Worm (Caenorhabditis elegans) whole organism, young adult: ENCODE data around the gene T25G12.13.

Source experiments
- B0019.2 ChIP-seq: fragments of 200-800 bp; sonication (Bioruptor generic); conservative IDR thresholded peaks from 2 replicates; pipeline ENCODE4 v1.3.6; 2022; ENCODE audit warnings: missing genetic modification reagents, missing genetic modification characterization, missing compliant biosample characterization
- B0336.3 ChIP-seq: fragments of 200-800 bp; sonication (Bioruptor generic); IDR thresholded peaks from 2 replicates; pipeline ENCODE4 v1.3.6; 2022; ENCODE audit warnings: missing genetic modification characterization, missing compliant biosample characterization
- C06A6.2 ChIP-seq: fragments of 200-800 bp; sonication (Bioruptor generic); conservative IDR thresholded peaks from 2 replicates; pipeline ENCODE4 v1.3.6; 2022; ENCODE audit warnings: missing genetic modification characterization, missing compliant biosample characterization
- D2030.7 ChIP-seq: fragments of 200-800 bp; sonication (Bioruptor generic); IDR thresholded peaks from 2 replicates; pipeline ENCODE4 v1.3.6; 2022; ENCODE audit warnings: missing genetic modification reagents, missing genetic modification characterization, missing compliant biosample characterization
- F10E7.11 ChIP-seq: sonication (generic microtip); optimal IDR thresholded peaks from 2 replicates; lab custom pipeline; 2017; ENCODE audit warnings: mild to moderate bottlenecking, missing genetic modification characterization, moderate library complexity, missing compliant biosample characterization
- F33H1.4 ChIP-seq: fragments of 200-800 bp; sonication (Bioruptor generic); IDR thresholded peaks from 2 replicates; pipeline ENCODE4 v1.3.6; 2022; ENCODE audit warnings: missing genetic modification reagents, missing genetic modification characterization, missing compliant biosample characterization
- F49E8.2 ChIP-seq: sonication (generic microtip); optimal IDR thresholded peaks from 3 replicates; lab custom pipeline; 2017; ENCODE audit warnings: missing genetic modification characterization, mild to moderate bottlenecking, missing compliant biosample characterization, antibody characterized with exemption, moderate library complexity; ENCODE audit not compliant: insufficient read depth
- K11D2.4 ChIP-seq: fragments of 200-800 bp; sonication (Bioruptor generic); IDR thresholded peaks from 2 replicates; pipeline ENCODE4 v1.3.6; 2022; ENCODE audit warnings: missing genetic modification reagents, missing genetic modification characterization, missing compliant biosample characterization
- T07F8.4 ChIP-seq: sonication (generic microtip); optimal IDR thresholded peaks from 2 replicates; lab custom pipeline; 2016; ENCODE audit warnings: mild to moderate bottlenecking, missing genetic modification characterization, moderate library complexity, missing compliant biosample characterization
- Y53F4B.3 ChIP-seq: fragments of 200-800 bp; sonication (Bioruptor generic); IDR thresholded peaks from 2 replicates; pipeline ENCODE4 v1.3.6; 2022; ENCODE audit warnings: missing genetic modification reagents, missing genetic modification characterization, missing compliant biosample characterization
- Y56A3A.18 ChIP-seq: fragments of 200-800 bp; sonication (Bioruptor generic); IDR thresholded peaks from 2 replicates; pipeline ENCODE4 v1.3.6; 2022; ENCODE audit warnings: missing genetic modification reagents, missing genetic modification characterization, missing compliant biosample characterization
- Y79H2A.3 ChIP-seq: fragments of 200-800 bp; sonication (Bioruptor generic); conservative IDR thresholded peaks from 2 replicates; pipeline ENCODE4 v1.3.6; 2022; ENCODE audit warnings: missing genetic modification reagents, missing genetic modification characterization, missing compliant biosample characterization
- aptf-2 ChIP-seq: fragments of 200-800 bp; sonication (Bioruptor generic); conservative IDR thresholded peaks from 2 replicates; pipeline ENCODE4 v1.3.6; 2022; ENCODE audit warnings: missing genetic modification reagents, missing genetic modification characterization, missing compliant biosample characterization
- attf-6 ChIP-seq: fragments of 200-800 bp; sonication (Bioruptor generic); IDR thresholded peaks from 2 replicates; pipeline ENCODE4 v1.3.6; 2022; ENCODE audit warnings: missing genetic modification reagents, missing genetic modification characterization, missing compliant biosample characterization
- cebp-1 ChIP-seq, 2 experiments: fragments of 200-800 bp in 1 of 2; sonication (Bioruptor generic) in 1 of 2; sonication (generic microtip) in 1 of 2; IDR thresholded peaks in 1 of 2; optimal IDR thresholded peaks in 1 of 2; 2 replicates each; pipeline versions ENCODE4 v1.3.6 to Lab custom; 2017 to 2022; ENCODE audit warnings: missing compliant biosample characterization in 2 of 2, missing genetic modification characterization in 2 of 2, mild to moderate bottlenecking in 1 of 2, missing genetic modification reagents in 1 of 2, moderate library complexity in 1 of 2
- ceh-100 ChIP-seq: fragments of 200-800 bp; sonication (Bioruptor generic); IDR thresholded peaks from 2 replicates; pipeline ENCODE4 v1.3.6; 2022; ENCODE audit warnings: missing genetic modification reagents, missing genetic modification characterization, missing compliant biosample characterization
- ceh-27 ChIP-seq: fragments of 200-800 bp; sonication (Bioruptor generic); optimal IDR thresholded peaks from 2 replicates; lab custom pipeline; 2018; ENCODE audit warnings: mild to moderate bottlenecking, missing genetic modification characterization, moderate library complexity, missing compliant biosample characterization
- die-1 ChIP-seq: sonication (generic microtip); optimal IDR thresholded peaks from 2 replicates; lab custom pipeline; 2016; ENCODE audit warnings: missing genotype, mild to moderate bottlenecking, missing genetic modification characterization, missing compliant biosample characterization
- dox-1 ChIP-seq: fragments of 200-800 bp; sonication (Bioruptor generic); IDR thresholded peaks from 2 replicates; pipeline ENCODE4 v1.3.6; 2022; ENCODE audit warnings: missing genetic modification reagents, missing genetic modification characterization, missing compliant biosample characterization
- dpl-1 ChIP-seq: fragments of 150-350 bp; optimal IDR thresholded peaks from 2 replicates; lab custom pipeline; 2014; ENCODE audit warnings: missing biosample characterization, missing genetic modification reagents, missing genetic modification characterization
- egrh-3 ChIP-seq: fragments of 200-800 bp; sonication (Bioruptor generic); IDR thresholded peaks from 2 replicates; pipeline ENCODE4 v1.3.6; 2022; ENCODE audit warnings: missing genetic modification reagents, missing genetic modification characterization, missing compliant biosample characterization
- ets-4 ChIP-seq: fragments of 200-800 bp; sonication (Bioruptor generic); optimal IDR thresholded peaks from 2 replicates; lab custom pipeline; 2018; ENCODE audit warnings: mild to moderate bottlenecking, missing genetic modification characterization, missing compliant biosample characterization
- gei-17 ChIP-seq: fragments of 200-800 bp; sonication (Bioruptor generic); optimal IDR thresholded peaks from 2 replicates; lab custom pipeline; 2018; ENCODE audit warnings: mild to moderate bottlenecking, missing genetic modification characterization, missing compliant biosample characterization
- him-1 ChIP-seq: sonication (generic microtip); optimal IDR thresholded peaks from 2 replicates; lab custom pipeline; 2016; ENCODE audit warnings: missing genotype, missing genetic modification reagents, missing genetic modification characterization, missing compliant biosample characterization
- hlh-12 ChIP-seq: sonication (generic microtip); optimal IDR thresholded peaks from 2 replicates; lab custom pipeline; 2016; ENCODE audit warnings: missing genetic modification characterization, missing compliant biosample characterization
- hmg-20 ChIP-seq: fragments of 200-800 bp; sonication (Bioruptor generic); IDR thresholded peaks from 2 replicates; pipeline ENCODE4 v1.3.6; 2022; ENCODE audit warnings: missing genetic modification reagents, missing genetic modification characterization, missing compliant biosample characterization
- hrde-1 ChIP-seq: sonication (generic microtip); optimal IDR thresholded peaks from 2 replicates; lab custom pipeline; 2016; ENCODE audit warnings: missing genetic modification characterization, mild to moderate bottlenecking, missing compliant biosample characterization, moderate library complexity, missing genotype, missing genetic modification reagents, borderline replicate concordance
- let-607 ChIP-seq, 2 experiments: fragments of 200-800 bp in 1 of 2; sonication (Bioruptor generic) in 1 of 2; sonication (generic microtip) in 1 of 2; optimal IDR thresholded peaks; 2 replicates each; lab custom pipeline; 2016 to 2018; ENCODE audit warnings: mild to moderate bottlenecking in 2 of 2, missing compliant biosample characterization in 2 of 2, missing genetic modification characterization in 2 of 2, moderate library complexity in 2 of 2, missing genotype in 1 of 2
- nfya-1 ChIP-seq: sonication (generic microtip); optimal IDR thresholded peaks from 2 replicates; lab custom pipeline; 2017; ENCODE audit warnings: antibody characterized with exemption, missing compliant biosample characterization, missing genetic modification characterization, borderline replicate concordance; ENCODE audit not compliant: insufficient read depth
- nhr-80 ChIP-seq: sonication (generic microtip); optimal IDR thresholded peaks from 2 replicates; lab custom pipeline; 2016; ENCODE audit warnings: missing genetic modification characterization, missing compliant biosample characterization
- nhr-90 ChIP-seq: sonication (generic microtip); optimal IDR thresholded peaks from 2 replicates; lab custom pipeline; 2016; ENCODE audit warnings: missing genotype, mild to moderate bottlenecking, missing genetic modification characterization, missing compliant biosample characterization
- pha-4 ChIP-seq: fragments of 150-350 bp; sonication (generic microtip); optimal IDR thresholded peaks from 2 replicates; lab custom pipeline; 2014; ENCODE audit warnings: missing biosample characterization, missing genetic modification reagents, missing genetic modification characterization
- rcor-1 ChIP-seq: fragments of 200-800 bp; sonication (Bioruptor generic); IDR thresholded peaks from 2 replicates; pipeline ENCODE4 v1.3.6; 2022; ENCODE audit warnings: missing genetic modification reagents, missing genetic modification characterization, missing compliant biosample characterization
- rpc-1 ChIP-seq, 2 experiments: fragments of 150-350 bp in 1 of 2; sonication (generic microtip) in 1 of 2; optimal IDR thresholded peaks; 2 replicates each; lab custom pipeline; 2014 to 2018; ENCODE audit warnings: missing biosample characterization in 1 of 2, missing genetic modification characterization in 1 of 2, missing genetic modification reagents in 1 of 2, missing genotype in 1 of 2
- sdz-38 ChIP-seq: sonication (generic microtip); optimal IDR thresholded peaks from 2 replicates; lab custom pipeline; 2016; ENCODE audit warnings: missing genotype, missing genetic modification characterization, missing compliant biosample characterization
- ztf-6 ChIP-seq: fragments of 200-800 bp; sonication (Bioruptor generic); IDR thresholded peaks from 2 replicates; pipeline ENCODE4 v1.3.6; 2022; ENCODE audit warnings: missing genetic modification reagents, missing genetic modification characterization, missing compliant biosample characterization

The T25G12.13 gene

ce11 chrX:17243053-17243452 lies at the start of gene T25G12.13:
TSS of gene T25G12.13 (plus strand) at chrX:17243353.
- TF ChIP-seq rcor-1 (no peak), nfya-1 (no peak), T07F8.4 (tag; lab: Kevin White, UChicago) (no peak), F33H1.4 (GFP tag; lab: Robert Waterston, UW) (no peak), hlh-12 (tag; lab: Kevin White, UChicago) (no peak), sdz-38 (no peak), B0019.2 (no peak), hrde-1 (tag; lab: Kevin White, UChicago) (no peak), hmg-20 (GFP tag; lab: Robert Waterston, UW) (no peak), C06A6.2 (no peak), him-1 (tag; lab: Kevin White, UChicago) (no peak), Y56A3A.18 (GFP tag; lab: Robert Waterston, UW) (no peak), pha-4 (tag; lab: Kevin White, UChicago) (no peak), rpc-1 (optimal IDR thresholded peaks at IDR 0.05; lab: Kevin White, UChicago) (no peak), rpc-1 (tag; optimal IDR thresholded peaks at IDR 0.05; lab: Kevin White, UChicago) (no peak), attf-6 (GFP tag; lab: Robert Waterston, UW) (no peak), B0336.3 (GFP tag; lab: Robert Waterston, UW) (no peak)
- TF ChIP-seq, all 124 proteins: peak for 0

ce11 chrX:17195080-17195479 lies 48.1 kb upstream of the T25G12.13 start, which contains the start of gene B0302.5:
TSS of gene B0302.5 (minus strand) at chrX:17195137.
- no peak for TF ChIP-seq Y53F4B.3 (GFP tag; lab: Robert Waterston, UW)
- peak in 1 of 2 experiments; percentile 26 for TF ChIP-seq let-607 (tag; optimal IDR thresholded peaks at IDR 0.05; lab: Kevin White, UChicago)
- peak; percentile 84 for TF ChIP-seq nhr-80 (tag; lab: Kevin White, UChicago)
- no peak for TF ChIP-seq ceh-100 (GFP tag; lab: Robert Waterston, UW)

- no peak for TF ChIP-seq F33H1.4 (GFP tag; lab: Robert Waterston, UW)
- TF ChIP-seq dox-1 (GFP tag; lab: Robert Waterston, UW), result peak; percentile 84
- peak; percentile 26 for TF ChIP-seq nhr-90 (tag; lab: Kevin White, UChicago)
- 0 out of 2 replicates have a peak, but pooled peaks have one; percentile 14 for TF ChIP-seq cebp-1 (GFP tag; IDR thresholded peaks at IDR 0.05; lab: Robert Waterston, UW)
- no peak for TF ChIP-seq cebp-1 (tag; optimal IDR thresholded peaks at IDR 0.05; lab: Kevin White, UChicago)
- 0 out of 2 replicates have a peak, but pooled peaks have one; percentile 26 for TF ChIP-seq Y56A3A.18 (GFP tag; lab: Robert Waterston, UW)
- TF ChIP-seq nhr-80 (tag; lab: Kevin White, UChicago), result peak; percentile 97
- no peak for TF ChIP-seq F10E7.11
- TF ChIP-seq K11D2.4 (GFP tag; lab: Robert Waterston, UW), result 0 out of 2 replicates have a peak, but pooled peaks have one; percentile 30
- TF ChIP-seq egrh-3 (GFP tag; lab: Robert Waterston, UW), result 0 out of 2 replicates have a peak, but pooled peaks have one; percentile 25
- TF ChIP-seq let-607 (tag; optimal IDR thresholded peaks at IDR 0.05; lab: Kevin White, UChicago), result peak; percentile 94 to 97
- peak; percentile 31 for TF ChIP-seq ets-4 (GFP tag; lab: Kevin White, UChicago)
Measured at ce11 chrX:17197824-17198223, 45.3 kb upstream of the T25G12.13 start.

ce11 chrX:17203399-17203798 lies 39.8 kb upstream of the T25G12.13 start:
- TF ChIP-seq aptf-2 (no peak), die-1 (tag; lab: Kevin White, UChicago) (no peak), B0019.2 (no peak), D2030.7 (GFP tag; lab: Robert Waterston, UW) (no peak), dpl-1 (GFP tag; lab: Kevin White, UChicago) (no peak), gei-17 (GFP tag; lab: Kevin White, UChicago) (no peak), attf-6 (GFP tag; lab: Robert Waterston, UW) (no peak), nhr-90 (tag; lab: Kevin White, UChicago) (no peak), T07F8.4 (tag; lab: Kevin White, UChicago) (no peak), ztf-6 (GFP tag; lab: Robert Waterston, UW) (no peak), Y79H2A.3 (GFP tag; lab: Robert Waterston, UW) (no peak), F49E8.2 (no peak), ceh-27 (GFP tag; lab: Kevin White, UChicago) (no peak)
